Worm (Caenorhabditis elegans) whole organism, L1 larva: ENCODE results near the gene F48E8.4.

Experiments used
- C16A3.4 ChIP-seq: fragments of 150-350 bp; optimal IDR thresholded peaks from 2 replicates; lab custom pipeline; 2014; ENCODE audit warnings: missing biosample characterization, missing genetic modification characterization
- Y116A8C.19 ChIP-seq: sonication (generic microtip); optimal IDR thresholded peaks from 2 replicates; lab custom pipeline; 2016; ENCODE audit warnings: missing compliant biosample characterization, missing genetic modification characterization, borderline replicate concordance
- aha-1 ChIP-seq: fragments of 150-350 bp; optimal IDR thresholded peaks from 2 replicates; lab custom pipeline; 2014; ENCODE audit warnings: missing biosample characterization, missing genetic modification characterization
- alr-1 ChIP-seq: fragments of 200-800 bp; sonication (Bioruptor generic); optimal IDR thresholded peaks from 2 replicates; lab custom pipeline; 2018; ENCODE audit warnings: borderline replicate concordance, mild to moderate bottlenecking, missing genetic modification characterization, missing compliant biosample characterization
- aly-2 ChIP-seq: fragments of 150-350 bp; optimal IDR thresholded peaks from 2 replicates; lab custom pipeline; 2014; ENCODE audit warnings: missing biosample characterization, missing genetic modification characterization
- ama-1 ChIP-seq: fragments of 150-350 bp; optimal IDR thresholded peaks from 2 replicates; lab custom pipeline; 2014
- blmp-1 ChIP-seq: fragments of 150-350 bp; optimal IDR thresholded peaks from 2 replicates; lab custom pipeline; 2014; ENCODE audit warnings: missing biosample characterization, missing genetic modification characterization
- ceh-88 ChIP-seq: fragments of 200-800 bp; sonication (Bioruptor generic); IDR thresholded peaks from 2 replicates; pipeline ENCODE4 v1.3.6; 2022; ENCODE audit warnings: missing genetic modification characterization, missing compliant biosample characterization
- dpl-1 ChIP-seq, 3 experiments: fragments of 150-350 bp in 2 of 3; sonication (generic microtip) in 1 of 3; optimal IDR thresholded peaks; 2 replicates each; lab custom pipeline; 2014 to 2017; ENCODE audit warnings: missing biosample characterization in 3 of 3, missing genetic modification characterization in 3 of 3, missing genetic modification reagents in 3 of 3
- efl-1 ChIP-seq, 4 experiments: fragments of 150-350 bp; optimal IDR thresholded peaks in 3 of 4; peaks in 1 of 4; 1 replicate in 1 of 4; 2 replicates in 3 of 4; lab custom pipeline; 2014; ENCODE audit warnings: missing biosample characterization in 2 of 4, missing genetic modification characterization in 2 of 4, missing genetic modification reagents in 2 of 4
- egl-13 ChIP-seq: sonication (generic microtip); optimal IDR thresholded peaks from 2 replicates; lab custom pipeline; 2016; ENCODE audit warnings: missing genotype, missing genetic modification reagents, missing genetic modification characterization, missing compliant biosample characterization
- egl-27 ChIP-seq, 2 experiments: fragments of 150-350 bp in 1 of 2; sonication (generic microtip); optimal IDR thresholded peaks; 3 replicates each; lab custom pipeline; 2017 to 2018; ENCODE audit warnings: missing biosample characterization in 2 of 2, missing genetic modification characterization in 2 of 2, missing genetic modification reagents in 2 of 2
- elt-2 ChIP-seq: sonication (generic microtip); optimal IDR thresholded peaks from 2 replicates; lab custom pipeline; 2016; ENCODE audit warnings: missing genetic modification characterization, mild to moderate bottlenecking, inconsistent platforms, missing compliant biosample characterization, missing genetic modification reagents
- fkh-10 ChIP-seq: sonication (generic microtip); optimal IDR thresholded peaks from 2 replicates; lab custom pipeline; 2017; ENCODE audit warnings: missing biosample characterization, missing genetic modification reagents, missing genetic modification characterization
- fkh-8 ChIP-seq: sonication (generic microtip); optimal IDR thresholded peaks from 2 replicates; lab custom pipeline; 2016; ENCODE audit warnings: mild to moderate bottlenecking, missing genetic modification characterization, missing compliant biosample characterization
- hpl-2 ChIP-seq: fragments of 150-350 bp; optimal IDR thresholded peaks from 2 replicates; lab custom pipeline; 2014; ENCODE audit warnings: missing biosample characterization, missing genetic modification reagents, missing genetic modification characterization
- irx-1 ChIP-seq: sonication (generic microtip); optimal IDR thresholded peaks from 2 replicates; lab custom pipeline; 2016; ENCODE audit warnings: missing genetic modification characterization, missing compliant biosample characterization
- isw-1 ChIP-seq: fragments of 200-800 bp; sonication (Bioruptor generic); IDR thresholded peaks from 2 replicates; pipeline ENCODE4 v1.3.6; 2022; ENCODE audit warnings: missing genetic modification characterization, missing compliant biosample characterization
- jun-1 ChIP-seq: fragments of 150-350 bp; optimal IDR thresholded peaks from 2 replicates; lab custom pipeline; 2014; ENCODE audit warnings: missing biosample characterization, missing genetic modification reagents, missing genetic modification characterization
- lin-13 ChIP-seq: fragments of 150-350 bp; optimal IDR thresholded peaks from 2 replicates; lab custom pipeline; 2014; ENCODE audit warnings: missing biosample characterization, missing genetic modification reagents, missing genetic modification characterization
- lin-14 ChIP-seq: fragments of 200-800 bp; sonication (Bioruptor generic); optimal IDR thresholded peaks from 2 replicates; lab custom pipeline; 2018; ENCODE audit warnings: mild to moderate bottlenecking, missing genetic modification characterization, moderate library complexity, missing compliant biosample characterization
- lin-15B ChIP-seq: fragments of 150-350 bp; sonication (generic microtip); optimal IDR thresholded peaks from 3 replicates; lab custom pipeline; 2014; ENCODE audit warnings: missing biosample characterization, missing genetic modification characterization
- lin-35 ChIP-seq, 2 experiments: fragments of 150-350 bp; optimal IDR thresholded peaks; 2 replicates each; lab custom pipeline; 2014; ENCODE audit warnings: missing biosample characterization in 2 of 2, missing genetic modification characterization in 2 of 2, missing genetic modification reagents in 2 of 2
- lir-3 ChIP-seq: sonication (generic microtip); optimal IDR thresholded peaks from 2 replicates; lab custom pipeline; 2016; ENCODE audit warnings: mild to moderate bottlenecking, missing genetic modification characterization, moderate library complexity, missing compliant biosample characterization; ENCODE audit not compliant: poor library complexity
- lsy-2 ChIP-seq, 2 experiments: fragments of 150-350 bp; optimal IDR thresholded peaks; 2 replicates each; lab custom pipeline; 2014; ENCODE audit warnings: missing biosample characterization in 2 of 2, missing genetic modification characterization in 2 of 2
- mdl-1 ChIP-seq, 2 experiments: fragments of 150-350 bp; optimal IDR thresholded peaks; 2 replicates each; lab custom pipeline; 2014 to 2017; ENCODE audit warnings: missing biosample characterization in 2 of 2, missing genetic modification characterization in 2 of 2, inconsistent platforms in 1 of 2
- mep-1 ChIP-seq: fragments of 150-350 bp; optimal IDR thresholded peaks from 2 replicates; lab custom pipeline; 2014; ENCODE audit warnings: missing biosample characterization, missing genetic modification characterization
- nhr-12 ChIP-seq: sonication (generic microtip); optimal IDR thresholded peaks from 2 replicates; lab custom pipeline; 2017; ENCODE audit warnings: missing biosample characterization, missing genetic modification characterization
- nhr-19 ChIP-seq: fragments of 200-800 bp; sonication (Bioruptor generic); conservative IDR thresholded peaks from 2 replicates; pipeline ENCODE4 v1.3.6; 2022; ENCODE audit warnings: missing genetic modification characterization, missing compliant biosample characterization
- nhr-20 ChIP-seq: sonication (generic microtip); optimal IDR thresholded peaks from 2 replicates; lab custom pipeline; 2016; ENCODE audit warnings: mild to moderate bottlenecking, missing genetic modification characterization, missing compliant biosample characterization
- nhr-47 ChIP-seq: sonication (generic microtip); optimal IDR thresholded peaks from 2 replicates; lab custom pipeline; 2016; ENCODE audit warnings: mild to moderate bottlenecking, missing genetic modification characterization, moderate library complexity, missing compliant biosample characterization
- nhr-71 ChIP-seq: sonication (generic microtip); optimal IDR thresholded peaks from 2 replicates; lab custom pipeline; 2016; ENCODE audit warnings: mild to moderate bottlenecking, missing genetic modification characterization, moderate library complexity, missing compliant biosample characterization
- nhr-85 ChIP-seq: sonication (generic microtip); peaks from one replicate; lab custom pipeline; 2016; ENCODE audit warnings: missing genetic modification characterization, inconsistent platforms, missing compliant biosample characterization
- nhr-90 ChIP-seq: sonication (generic microtip); optimal IDR thresholded peaks from 2 replicates; lab custom pipeline; 2016; ENCODE audit warnings: mild to moderate bottlenecking, missing genetic modification characterization, missing compliant biosample characterization; ENCODE audit not compliant: poor library complexity
- pax-3 ChIP-seq: fragments of 200-800 bp; sonication (Bioruptor generic); optimal IDR thresholded peaks from 2 replicates; lab custom pipeline; 2018; ENCODE audit warnings: mild to moderate bottlenecking, missing genetic modification characterization, moderate library complexity, missing compliant biosample characterization
- rnt-1 ChIP-seq: sonication (generic microtip); optimal IDR thresholded peaks from 2 replicates; lab custom pipeline; 2016; ENCODE audit warnings: mild to moderate bottlenecking, missing genetic modification characterization, moderate library complexity, missing compliant biosample characterization
- snpc-4 ChIP-seq: fragments of 150-350 bp; optimal IDR thresholded peaks from 2 replicates; lab custom pipeline; 2014; ENCODE audit warnings: missing biosample characterization, missing genetic modification characterization
- snu-23 ChIP-seq: sonication (generic microtip); optimal IDR thresholded peaks from 2 replicates; lab custom pipeline; 2016; ENCODE audit warnings: missing genetic modification characterization, missing compliant biosample characterization
- swsn-7 ChIP-seq: sonication (generic microtip); optimal IDR thresholded peaks from 2 replicates; lab custom pipeline; 2016; ENCODE audit warnings: missing genetic modification characterization, missing compliant biosample characterization
- tbx-2 ChIP-seq: sonication (generic microtip); optimal IDR thresholded peaks from 2 replicates; lab custom pipeline; 2016; ENCODE audit warnings: missing genetic modification characterization, missing compliant biosample characterization
- unc-86 ChIP-seq: sonication (generic microtip); optimal IDR thresholded peaks from 2 replicates; lab custom pipeline; 2016; ENCODE audit warnings: missing genetic modification characterization, missing compliant biosample characterization
- xbp-1 ChIP-seq: sonication (generic microtip); optimal IDR thresholded peaks from 2 replicates; lab custom pipeline; 2016; ENCODE audit warnings: missing genetic modification characterization, missing compliant biosample characterization
- zag-1 ChIP-seq: fragments of 150-350 bp; optimal IDR thresholded peaks from 2 replicates; lab custom pipeline; 2014; ENCODE audit warnings: missing biosample characterization, missing genetic modification characterization
- zip-4 ChIP-seq: fragments of 200-800 bp; sonication (Bioruptor generic); optimal IDR thresholded peaks from 2 replicates; lab custom pipeline; 2018; ENCODE audit warnings: mild to moderate bottlenecking, missing genetic modification characterization, moderate library complexity, missing compliant biosample characterization
- ztf-4 ChIP-seq: fragments of 150-350 bp; optimal IDR thresholded peaks from 2 replicates; lab custom pipeline; 2014; ENCODE audit warnings: missing biosample characterization, missing genetic modification characterization

The F48E8.4 gene

ce11 chrIII:5501358-5502287 lies 48.2 kb downstream of the F48E8.4 start, which contains the start of gene R02F2.1 (continued):
- peak; percentile 63 for TF ChIP-seq lin-14 (GFP tag; lab: Kevin White, UChicago)
- TF ChIP-seq zip-4 (GFP tag; lab: Kevin White, UChicago), result no peak
- no peak for TF ChIP-seq fkh-10 (GFP tag; lab: Kevin White, UChicago)
- peak; percentile 24 for TF ChIP-seq C16A3.4 (tag; lab: Kevin White, UChicago)
- peak in 1 of 2 experiments; percentile 84 for TF ChIP-seq mdl-1 (tag; optimal IDR thresholded peaks at IDR 0.05; lab: Kevin White, UChicago)
- no peak for TF ChIP-seq aha-1 (tag; lab: Kevin White, UChicago)

DNA sequence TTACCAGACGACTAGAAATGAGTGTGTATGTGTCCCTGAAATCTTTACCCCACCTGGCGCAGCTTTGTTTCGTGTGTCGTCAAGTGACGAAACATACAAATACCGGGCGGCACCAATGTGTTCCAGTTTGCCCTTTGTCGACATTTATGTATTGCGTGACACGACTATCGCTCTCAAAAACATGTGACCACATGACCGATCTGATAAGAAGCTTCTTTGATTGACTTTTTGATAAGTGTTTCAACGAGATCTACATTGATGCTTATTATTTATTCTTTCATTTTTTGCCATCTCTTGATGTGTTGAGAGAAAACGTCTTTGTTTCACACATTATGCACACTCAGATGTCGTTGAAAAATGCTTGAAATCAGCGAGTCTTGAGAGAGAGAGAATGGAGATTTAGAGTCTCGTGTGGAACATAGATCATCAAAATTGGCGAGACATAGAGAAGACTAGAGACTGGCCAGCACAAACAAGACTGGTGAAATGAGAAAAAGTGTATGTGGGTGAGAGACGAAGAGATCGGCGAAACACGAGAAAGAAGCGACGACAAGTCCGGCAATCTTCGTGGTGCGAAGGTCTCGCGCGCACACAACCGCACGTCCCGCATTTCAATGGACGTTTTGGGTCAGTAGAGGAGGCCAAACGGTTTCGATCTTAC lies 49.7 kb downstream of the F48E8.4 start:
- no peak for TF ChIP-seq unc-86 (tag; lab: Kevin White, UChicago)
- TF ChIP-seq swsn-7, result peak; percentile 42
- peak; percentile 45 for TF ChIP-seq zag-1 (tag; lab: Kevin White, UChicago)
- peak; percentile 68 for TF ChIP-seq nhr-71 (tag; lab: Kevin White, UChicago)
- TF ChIP-seq tbx-2 (tag; lab: Kevin White, UChicago), result peak; percentile 37
- TF ChIP-seq efl-1 (optimal IDR thresholded peaks at IDR 0.05; lab: Kevin White, UChicago), result peak; percentile 49 to 58
- TF ChIP-seq efl-1 (GFP tag; optimal IDR thresholded peaks at IDR 0.05 in 1 of 2; lab: Kevin White, UChicago), result peak; percentile 7 to 77
- TF ChIP-seq nhr-47, result no peak
- peak; percentile 86 for TF ChIP-seq lin-14 (GFP tag; lab: Kevin White, UChicago)
- no peak for TF ChIP-seq egl-13 (tag; lab: Kevin White, UChicago)
- peak; percentile 14 to 43 (median 33) for TF ChIP-seq dpl-1 (GFP tag; optimal IDR thresholded peaks at IDR 0.05; lab: Kevin White, UChicago)
- TF ChIP-seq mep-1 (tag; lab: Kevin White, UChicago), result peak; percentile 57
- TF ChIP-seq mdl-1 (tag; optimal IDR thresholded peaks at IDR 0.05; lab: Kevin White, UChicago), result peak in 1 of 2 experiments; percentile 25
- no peak for TF ChIP-seq aly-2 (tag; lab: Kevin White, UChicago)
- peak; percentile 6 for TF ChIP-seq lin-15B (tag; lab: Kevin White, UChicago)
- no peak for TF ChIP-seq hpl-2 (GFP tag; lab: Kevin White, UChicago)
- TF ChIP-seq snu-23, result peak; percentile 65
- TF ChIP-seq fkh-8 (tag; lab: Kevin White, UChicago), result peak; percentile 40
- peak; percentile 25 for TF ChIP-seq xbp-1 (tag; lab: Kevin White, UChicago)
- TF ChIP-seq egl-27 (tag; optimal IDR thresholded peaks at IDR 0.05; lab: Kevin White, UChicago), result peak in 1 of 2 experiments; percentile 20
- TF ChIP-seq alr-1 (tag; lab: Kevin White, UChicago), result no peak
- no peak for TF ChIP-seq ztf-4 (tag; lab: Kevin White, UChicago)
- no peak for TF ChIP-seq ceh-88
- peak; percentile 35 for TF ChIP-seq snpc-4
- TF ChIP-seq lir-3 (tag; lab: Kevin White, UChicago), result peak; percentile 4
- peak; percentile 17 for TF ChIP-seq jun-1 (tag; lab: Kevin White, UChicago)
- TF ChIP-seq nhr-90 (tag; lab: Kevin White, UChicago), result peak; percentile 58
- peak; percentile 6 for TF ChIP-seq nhr-19 (GFP tag; lab: Robert Waterston, UW)
- TF ChIP-seq nhr-12 (tag; lab: Kevin White, UChicago), result no peak
- peak; percentile 72 for TF ChIP-seq blmp-1 (tag; lab: Kevin White, UChicago)
- TF ChIP-seq elt-2 (tag; lab: Kevin White, UChicago), result peak; percentile 87
- TF ChIP-seq pax-3 (tag; lab: Kevin White, UChicago), result peak; percentile 43
- TF ChIP-seq nhr-85 (tag; lab: Kevin White, UChicago), result peak; percentile 82
- TF ChIP-seq ama-1 (lab: Kevin White, UChicago), result peak; percentile 81
- TF ChIP-seq lin-13 (GFP tag; lab: Kevin White, UChicago), result peak; percentile 44
- peak; percentile 10 to 61 for TF ChIP-seq lsy-2 (tag; optimal IDR thresholded peaks at IDR 0.05; lab: Kevin White, UChicago)
- peak; percentile 30 to 64 for TF ChIP-seq lin-35 (GFP tag; optimal IDR thresholded peaks at IDR 0.05; lab: Kevin White, UChicago)
- peak; percentile 64 for TF ChIP-seq nhr-20
- peak; percentile 27 for TF ChIP-seq irx-1 (tag; lab: Kevin White, UChicago)
- peak; percentile 40 for TF ChIP-seq rnt-1 (tag; lab: Kevin White, UChicago)
- no peak for TF ChIP-seq C16A3.4 (tag; lab: Kevin White, UChicago)
- TF ChIP-seq Y116A8C.19, result no peak
- no peak; the same call in 1 of the 2 replicates for TF ChIP-seq isw-1
